Fruit fly (Drosophila melanogaster): Measurements from ENCODE around the gene Naa40.

Gene Naa40

DNA sequence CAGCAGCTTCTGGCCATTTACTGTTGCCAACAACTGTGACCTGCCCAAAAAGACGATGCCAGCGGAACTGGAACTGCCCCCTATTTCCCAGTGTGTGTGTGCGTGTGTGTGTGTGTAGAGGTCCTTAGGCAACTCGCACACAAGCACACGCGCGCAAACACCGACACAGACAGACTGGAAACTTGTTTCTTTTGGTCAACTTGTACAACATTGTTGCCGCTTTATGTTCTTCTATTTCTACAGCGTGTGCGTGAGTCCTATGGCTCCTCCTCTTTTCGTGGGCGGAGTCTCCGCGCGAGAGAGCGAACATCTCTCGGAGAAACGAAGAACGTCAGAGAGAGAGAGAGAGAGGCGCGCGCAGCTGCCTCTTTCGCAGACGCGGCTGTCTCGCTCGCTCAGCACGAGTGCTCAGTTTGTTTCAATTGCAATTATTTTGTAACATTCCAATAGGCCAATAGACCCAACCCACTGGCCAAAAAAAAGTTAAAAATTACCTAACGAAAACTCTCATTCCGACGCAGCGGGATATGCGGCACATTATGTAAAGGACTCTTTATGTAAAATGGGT is 33.7 kb downstream of the Naa40 start (continued):
- TF ChIP-seq CG16813 (GFP tag; IDR thresholded peaks at IDR 0.05; ENCODE audit: partially characterized antibody) (0 out of 3 replicates have a peak, but pooled peaks have one; percentile 34), Nf-YA (GFP tag; IDR thresholded peaks at IDR 0.05) (0 out of 2 replicates have a peak, but pooled peaks have one; percentile 37), CG1832 (GFP tag; optimal IDR thresholded peaks at IDR 0.05) (peak; percentile 93), Deaf1 (tag; optimal IDR thresholded peaks at IDR 0.05) (peak; percentile 53), seq (GFP tag; IDR thresholded peaks at IDR 0.05) (peak; percentile 59; the same call in 1 of the 2 replicates)

DNA sequence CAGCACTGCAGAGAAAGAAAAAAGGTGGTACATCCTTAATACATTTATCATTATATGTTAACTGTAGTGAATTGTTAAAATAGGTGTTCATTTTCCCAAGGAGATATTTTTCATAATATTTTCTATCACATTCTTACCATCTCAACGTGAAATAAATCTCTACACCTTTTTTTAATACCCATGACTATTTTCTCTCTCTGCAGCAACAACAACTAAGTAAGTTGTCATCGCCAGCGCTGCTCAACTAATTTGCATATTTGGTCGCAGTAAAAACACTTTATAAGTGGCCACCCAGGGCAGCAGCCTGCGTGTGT is 34.3 kb downstream of the Naa40 start:
- TF ChIP-seq ash1 (GFP tag; optimal IDR thresholded peaks at IDR 0.05) (no peak), dmrt99B (tag; optimal IDR thresholded peaks at IDR 0.05) (peak; percentile 81), dm (GFP tag; optimal IDR thresholded peaks at IDR 0.05) (no peak), CG1602 (GFP tag; optimal IDR thresholded peaks at IDR 0.05) (peak; percentile 26), Fer3 (tag; optimal IDR thresholded peaks at IDR 0.05) (peak; percentile 45), CG34422 (GFP tag; IDR thresholded peaks at IDR 0.05) (no peak), slp2 (GFP tag; optimal IDR thresholded peaks at IDR 0.05) (peak; percentile 11), pfk (GFP tag; optimal IDR thresholded peaks at IDR 0.05) (no peak), HHEX (GFP tag; optimal IDR thresholded peaks at IDR 0.05) (no peak), CG14860 (GFP tag; IDR thresholded peaks at IDR 0.05; ENCODE audit: partially characterized antibody) (no peak), CG8359 (GFP tag; optimal IDR thresholded peaks at IDR 0.05; ENCODE audit: borderline replicate concordance) (no peak), CG8290 (GFP tag; optimal IDR thresholded peaks at IDR 0.05) (no peak), CG8290 (tag; optimal IDR thresholded peaks at IDR 0.05) (no peak), CG14710 (tag; optimal IDR thresholded peaks at IDR 0.05) (peak; percentile 47), CG9932 (GFP tag; IDR thresholded peaks at IDR 0.05) (no peak), stc (GFP tag; IDR thresholded peaks at IDR 0.05) (no peak), CG34376 (GFP tag; optimal IDR thresholded peaks at IDR 0.05) (no peak), CG8478 (optimal IDR thresholded peaks at IDR 0.05) (no peak), CG5245 (GFP tag; optimal IDR thresholded peaks at IDR 0.05) (peak; percentile 62), jing (GFP tag; optimal IDR thresholded peaks at IDR 0.05) (no peak), ara (GFP tag; IDR thresholded peaks at IDR 0.05) (no peak), trh (GFP tag; optimal IDR thresholded peaks at IDR 0.05) (no peak), Hr39 (optimal IDR thresholded peaks at IDR 0.05) (no peak), Oaz (GFP tag; IDR thresholded peaks at IDR 0.05) (no peak), inv (GFP tag; IDR thresholded peaks at IDR 0.05; ENCODE audit: partially characterized antibody) (no peak), CG3847 (GFP tag; IDR thresholded peaks at IDR 0.05) (0 out of 2 replicates have a peak, but pooled peaks have one; percentile 20), bowl (GFP tag; IDR thresholded peaks at IDR 0.05) (no peak), HLH3B (GFP tag; IDR thresholded peaks at IDR 0.05) (no peak), Hr3 (GFP tag; optimal IDR thresholded peaks at IDR 0.05) (peak; percentile 34), hkb (optimal IDR thresholded peaks at IDR 0.05) (no peak), hkb (GFP tag; IDR thresholded peaks at IDR 0.05) (peak; percentile 61), wek (GFP tag; optimal IDR thresholded peaks at IDR 0.05) (no peak), zfh2 (GFP tag; optimal IDR thresholded peaks at IDR 0.05) (no peak), Pdp1 (GFP tag; optimal IDR thresholded peaks at IDR 0.05) (peak in 1 of 2 experiments; percentile 11), CG18599 (GFP tag; optimal IDR thresholded peaks at IDR 0.05) (peak; percentile 22), Fer2 (tag; optimal IDR thresholded peaks at IDR 0.05) (no peak), zf30C (GFP tag; optimal IDR thresholded peaks at IDR 0.05) (peak; percentile 53), D (optimal IDR thresholded peaks at IDR 0.05) (no peak), D (GFP tag; optimal IDR thresholded peaks at IDR 0.05) (peak; percentile 37), Atf3 (GFP tag; optimal IDR thresholded peaks at IDR 0.05) (no peak), prd (optimal IDR thresholded peaks at IDR 0.05) (no peak), prd (GFP tag; IDR thresholded peaks at IDR 0.05) (peak; percentile 36; the same call in 1 of the 3 replicates), CG10366 (GFP tag; IDR thresholded peaks at IDR 0.05) (peak; percentile 22; the same call in 1 of the 2 replicates), CG17568 (GFP tag; optimal IDR thresholded peaks at IDR 0.05) (peak; percentile 8), Dfd (GFP tag; optimal IDR thresholded peaks at IDR 0.05) (no peak), CG12071 (GFP tag; optimal IDR thresholded peaks at IDR 0.05) (peak; percentile 9)
